Worm (Caenorhabditis elegans) whole organism, L2 larva: ENCODE results near the gene such-1.

Experiments
- alr-1 ChIP-seq: fragments of 150-350 bp; optimal IDR thresholded peaks from 2 replicates; lab custom pipeline; 2014; ENCODE audit warnings: missing biosample characterization, missing genetic modification characterization
- ama-1 ChIP-seq: fragments of 150-350 bp; optimal IDR thresholded peaks from 2 replicates; lab custom pipeline; 2018; ENCODE audit warnings: inconsistent platforms
- ceh-16 ChIP-seq: fragments of 150-350 bp; optimal IDR thresholded peaks from 2 replicates; lab custom pipeline; 2014; ENCODE audit warnings: missing biosample characterization, missing genetic modification characterization
- ceh-82 ChIP-seq: fragments of 150-350 bp; optimal IDR thresholded peaks from 2 replicates; lab custom pipeline; 2014; ENCODE audit warnings: missing biosample characterization, missing genetic modification characterization
- egl-27 ChIP-seq: sonication (generic microtip); optimal IDR thresholded peaks from 3 replicates; lab custom pipeline; 2017; ENCODE audit warnings: missing biosample characterization, missing genetic modification reagents, missing genetic modification characterization
- fos-1 ChIP-seq: fragments of 150-350 bp; optimal IDR thresholded peaks from 2 replicates; lab custom pipeline; 2014; ENCODE audit warnings: missing biosample characterization, missing genetic modification characterization
- lin-13 ChIP-seq: fragments of 150-350 bp; optimal IDR thresholded peaks from 2 replicates; lab custom pipeline; 2014; ENCODE audit warnings: missing biosample characterization, missing genetic modification reagents, missing genetic modification characterization
- mdl-1 ChIP-seq, 2 experiments: fragments of 150-350 bp in 1 of 2; sonication (generic microtip) in 1 of 2; optimal IDR thresholded peaks; 2 replicates each; lab custom pipeline; 2017; ENCODE audit warnings: missing biosample characterization in 2 of 2, missing genetic modification characterization in 2 of 2
- nhr-21 ChIP-seq: fragments of 150-350 bp; optimal IDR thresholded peaks from 2 replicates; lab custom pipeline; 2014; ENCODE audit warnings: missing biosample characterization, missing genetic modification characterization
- nhr-237 ChIP-seq: fragments of 150-350 bp; optimal IDR thresholded peaks from 2 replicates; lab custom pipeline; 2014; ENCODE audit warnings: missing biosample characterization, missing genetic modification characterization
- unc-39 ChIP-seq: fragments of 150-350 bp; optimal IDR thresholded peaks from 2 replicates; lab custom pipeline; 2014; ENCODE audit warnings: missing biosample characterization, missing genetic modification characterization
- unc-62 ChIP-seq: fragments of 150-350 bp; optimal IDR thresholded peaks from 2 replicates; lab custom pipeline; 2014; ENCODE audit warnings: missing biosample characterization, missing genetic modification reagents, missing genetic modification characterization
- ztf-11 ChIP-seq: sonication (generic microtip); optimal IDR thresholded peaks from 2 replicates; lab custom pipeline; 2017; ENCODE audit warnings: missing biosample characterization, missing genetic modification characterization

ce11 chrIII:11487245-11487644 lies 36.3 kb downstream of the such-1 start, which contains the start of gene popl-5:
- TF ChIP-seq unc-62 (GFP tag; lab: Kevin White, UChicago) (no peak), egl-27 (tag; lab: Kevin White, UChicago) (no peak), lin-13 (GFP tag; lab: Kevin White, UChicago) (no peak), ama-1 (lab: Kevin White, UChicago) (no peak), nhr-21 (no peak), alr-1 (no peak), unc-39 (tag; lab: Kevin White, UChicago) (no peak), mdl-1 (tag; optimal IDR thresholded peaks at IDR 0.05; lab: Kevin White, UChicago) (no peak), nhr-237 (tag; lab: Kevin White, UChicago) (no peak), ceh-82 (no peak), fos-1 (tag; lab: Kevin White, UChicago) (no peak), ceh-16 (tag; lab: Kevin White, UChicago) (no peak), ztf-11 (tag; lab: Kevin White, UChicago) (no peak)
